Fruit fly (Drosophila melanogaster) whole organism, pupa: ENCODE measurements around the gene MED15.

Experiments
- CG10348 ChIP-seq: fragments of 200-800 bp; sonication (Bioruptor generic); IDR thresholded peaks from 2 replicates; pipeline ENCODE4 v1.3.6; 2022; ENCODE audit warnings: missing biosample characterization, missing genetic modification characterization
- CG12605 ChIP-seq: fragments of 200-800 bp; sonication (Bioruptor generic); IDR thresholded peaks from 2 replicates; pipeline ENCODE4 v1.3.6; 2022; ENCODE audit warnings: missing biosample characterization, missing genetic modification characterization
- CG13204 ChIP-seq: fragments of 200-800 bp; sonication (Bioruptor generic); optimal IDR thresholded peaks from 2 replicates; lab custom pipeline; 2018; ENCODE audit warnings: missing biosample characterization, mild to moderate bottlenecking, missing genetic modification characterization, moderate library complexity
- CG14655 ChIP-seq: fragments of 200-800 bp; sonication (Bioruptor generic); optimal IDR thresholded peaks from 3 replicates; lab custom pipeline; 2017; ENCODE audit warnings: mild to moderate bottlenecking, missing biosample characterization, missing genetic modification reagents, missing genetic modification characterization
- CG15710 ChIP-seq: fragments of 200-800 bp; sonication (Bioruptor generic); optimal IDR thresholded peaks from 2 replicates; lab custom pipeline; 2018; ENCODE audit warnings: missing biosample characterization, mild to moderate bottlenecking, missing genetic modification characterization, moderate library complexity
- CG17806 ChIP-seq: fragments of 200-800 bp; sonication (Bioruptor generic); optimal IDR thresholded peaks from 2 replicates; lab custom pipeline; 2018; ENCODE audit warnings: missing biosample characterization, mild to moderate bottlenecking, missing genetic modification characterization, moderate library complexity
- CG32121 ChIP-seq: fragments of 200-800 bp; sonication (Bioruptor generic); IDR thresholded peaks from 2 replicates; pipeline ENCODE4 v1.3.6; 2022; ENCODE audit warnings: missing biosample characterization, missing genetic modification characterization
- CG34367 ChIP-seq: fragments of 200-800 bp; sonication (Bioruptor generic); optimal IDR thresholded peaks from 2 replicates; lab custom pipeline; 2018; ENCODE audit warnings: missing biosample characterization, mild to moderate bottlenecking, missing genetic modification characterization
- CG4496 ChIP-seq: fragments of 200-800 bp; sonication (Bioruptor generic); IDR thresholded peaks from 3 replicates; pipeline ENCODE4 v1.3.6; 2022; ENCODE audit warnings: missing biosample characterization, missing genetic modification characterization
- CG8159 ChIP-seq: fragments of 200-800 bp; sonication (Bioruptor generic); optimal IDR thresholded peaks from 3 replicates; lab custom pipeline; 2018; ENCODE audit warnings: missing biosample characterization, mild to moderate bottlenecking, missing genetic modification characterization, moderate library complexity
- CG8301 ChIP-seq: fragments of 200-800 bp; sonication (Bioruptor generic); optimal IDR thresholded peaks from 2 replicates; lab custom pipeline; 2018; ENCODE audit warnings: missing biosample characterization, mild to moderate bottlenecking, missing genetic modification characterization
- CG9948 ChIP-seq: fragments of 200-800 bp; sonication (Bioruptor generic); optimal IDR thresholded peaks from 2 replicates; lab custom pipeline; 2018; ENCODE audit warnings: missing biosample characterization, mild to moderate bottlenecking, missing genetic modification characterization, moderate library complexity
- D1 ChIP-seq: fragments of 200-800 bp; sonication (Bioruptor generic); optimal IDR thresholded peaks from 2 replicates; lab custom pipeline; 2018; ENCODE audit warnings: missing biosample characterization, mild to moderate bottlenecking, missing genetic modification characterization, moderate library complexity
- EcR ChIP-seq: fragments of 200-800 bp; sonication (Bioruptor generic); optimal IDR thresholded peaks from 3 replicates; lab custom pipeline; 2019; ENCODE audit warnings: missing biosample characterization, missing genetic modification characterization, mild to moderate bottlenecking, moderate library complexity, missing genetic modification reagents
- Ets98B ChIP-seq: fragments of 200-800 bp; sonication (Bioruptor generic); IDR thresholded peaks from 2 replicates; pipeline ENCODE4 v1.3.6; 2022; ENCODE audit warnings: missing biosample characterization, missing genetic modification characterization
- Pif1A ChIP-seq: fragments of 200-800 bp; sonication (Bioruptor generic); optimal IDR thresholded peaks from 3 replicates; lab custom pipeline; 2016; ENCODE audit warnings: missing biosample characterization, missing genetic modification characterization
- Pif1B ChIP-seq: fragments of 200-800 bp; sonication (Bioruptor generic); optimal IDR thresholded peaks from 3 replicates; lab custom pipeline; 2016; ENCODE audit warnings: missing biosample characterization, missing genetic modification characterization
- Snoo ChIP-seq: fragments of 200-800 bp; sonication (Bioruptor generic); optimal IDR thresholded peaks from 3 replicates; lab custom pipeline; 2017; ENCODE audit warnings: missing biosample characterization, mild to moderate bottlenecking, missing genetic modification characterization, inconsistent platforms
- fd96Ca ChIP-seq: fragments of 200-800 bp; sonication (Bioruptor generic); IDR thresholded peaks from 3 replicates; pipeline ENCODE4 v1.3.6; 2022; ENCODE audit warnings: missing biosample characterization, missing genetic modification characterization
- gl ChIP-seq: fragments of 200-800 bp; sonication (Bioruptor generic); optimal IDR thresholded peaks from 2 replicates; lab custom pipeline; 2018; ENCODE audit warnings: missing biosample characterization, mild to moderate bottlenecking, missing genetic modification characterization
- rn ChIP-seq: fragments of 200-800 bp; sonication (Bioruptor generic); IDR thresholded peaks from 2 replicates; pipeline ENCODE4 v1.3.6; 2022; ENCODE audit warnings: missing biosample characterization, missing genetic modification characterization

The MED15 gene

dm6 chr2L:440638-441454 lies 32.0 kb upstream of the MED15 start:
- TF ChIP-seq Pif1A (peak; percentile 83), Pif1B (GFP tag; lab: Kevin White, UChicago) (peak; percentile 87), CG13204 (GFP tag; lab: Kevin White, UChicago) (peak; percentile 73), CG8159 (peak; percentile 94), CG10348 (GFP tag; lab: Robert Waterston, UW) (no peak), gl (tag; lab: Kevin White, UChicago) (peak; percentile 53), CG14655 (peak; percentile 89), CG15710 (tag; lab: Kevin White, UChicago) (peak; percentile 92), rn (GFP tag; lab: Robert Waterston, UW) (no peak), EcR (GFP tag; lab: Kevin White, UChicago) (no peak), CG17806 (tag; lab: Kevin White, UChicago) (peak; percentile 90), CG32121 (GFP tag; lab: Robert Waterston, UW) (no peak), CG12605 (peak; percentile 20; the same call in 1 of the 2 replicates), CG4496 (GFP tag; lab: Robert Waterston, UW) (no peak; the same call in 1 of the 3 replicates), fd96Ca (GFP tag; lab: Robert Waterston, UW) (no peak), CG9948 (tag; lab: Kevin White, UChicago) (peak; percentile 95), D1 (tag; lab: Kevin White, UChicago) (peak; percentile 90), Snoo (tag; lab: Kevin White, UChicago) (peak; percentile 90), CG8301 (tag; lab: Kevin White, UChicago) (peak; percentile 72), CG34367 (tag; lab: Kevin White, UChicago) (peak; percentile 86), Ets98B (no peak)

DNA sequence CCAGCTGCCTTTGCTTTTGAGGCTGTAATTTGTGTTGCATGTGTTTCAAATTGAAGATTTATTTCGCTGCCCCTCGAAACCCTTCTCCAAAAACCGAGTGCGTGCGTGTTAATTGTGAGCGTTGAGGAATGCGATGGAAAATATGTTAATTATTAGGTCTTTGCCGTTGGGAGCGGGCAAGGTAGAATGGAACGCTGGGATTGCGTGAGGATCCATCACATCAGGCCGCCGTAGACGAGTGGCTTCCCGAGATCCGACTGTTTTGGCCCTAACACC lies 31.4 kb upstream of the MED15 start:
- TF ChIP-seq rn (GFP tag; lab: Robert Waterston, UW) (no peak), CG17806 (tag; lab: Kevin White, UChicago) (no peak), EcR (GFP tag; lab: Kevin White, UChicago) (no peak), CG8159 (no peak), Pif1A (no peak), CG4496 (GFP tag; lab: Robert Waterston, UW) (no peak), CG14655 (no peak), fd96Ca (GFP tag; lab: Robert Waterston, UW) (no peak), CG15710 (tag; lab: Kevin White, UChicago) (no peak), Snoo (tag; lab: Kevin White, UChicago) (no peak), CG13204 (GFP tag; lab: Kevin White, UChicago) (no peak), Pif1B (GFP tag; lab: Kevin White, UChicago) (no peak), CG32121 (GFP tag; lab: Robert Waterston, UW) (no peak), gl (tag; lab: Kevin White, UChicago) (no peak), CG9948 (tag; lab: Kevin White, UChicago) (no peak)

dm6 chr2L:441927-442691 lies 30.7 kb upstream of the MED15 start:
- peak; percentile 96 for TF ChIP-seq CG17806 (tag; lab: Kevin White, UChicago)
- TF ChIP-seq CG34367 (tag; lab: Kevin White, UChicago), result peak; percentile 95
- TF ChIP-seq CG12605, result peak; percentile 92
- TF ChIP-seq fd96Ca (GFP tag; lab: Robert Waterston, UW), result peak; percentile 96
- TF ChIP-seq Pif1A, result peak; percentile 98
- peak; percentile 90 for TF ChIP-seq rn (GFP tag; lab: Robert Waterston, UW)
- peak; percentile 89 for TF ChIP-seq CG13204 (GFP tag; lab: Kevin White, UChicago)
- no peak for TF ChIP-seq D1 (tag; lab: Kevin White, UChicago)
- TF ChIP-seq CG10348 (GFP tag; lab: Robert Waterston, UW), result 0 out of 2 replicates have a peak, but pooled peaks have one; percentile 36
- peak; percentile 96 for TF ChIP-seq Ets98B
- TF ChIP-seq CG8159, result peak; percentile 95
- TF ChIP-seq EcR (GFP tag; lab: Kevin White, UChicago), result peak; percentile 65
- peak; percentile 96 for TF ChIP-seq CG4496 (GFP tag; lab: Robert Waterston, UW)
- TF ChIP-seq CG32121 (GFP tag; lab: Robert Waterston, UW), result peak; percentile 89
- TF ChIP-seq CG15710 (tag; lab: Kevin White, UChicago), result peak; percentile 96
- peak; percentile 92 for TF ChIP-seq CG8301 (tag; lab: Kevin White, UChicago)
- peak; percentile 97 for TF ChIP-seq Pif1B (GFP tag; lab: Kevin White, UChicago)
- TF ChIP-seq gl (tag; lab: Kevin White, UChicago), result peak; percentile 93
- TF ChIP-seq CG14655, result peak; percentile 93
- TF ChIP-seq CG9948 (tag; lab: Kevin White, UChicago), result peak; percentile 94
- TF ChIP-seq Snoo (tag; lab: Kevin White, UChicago), result peak; percentile 95

DNA sequence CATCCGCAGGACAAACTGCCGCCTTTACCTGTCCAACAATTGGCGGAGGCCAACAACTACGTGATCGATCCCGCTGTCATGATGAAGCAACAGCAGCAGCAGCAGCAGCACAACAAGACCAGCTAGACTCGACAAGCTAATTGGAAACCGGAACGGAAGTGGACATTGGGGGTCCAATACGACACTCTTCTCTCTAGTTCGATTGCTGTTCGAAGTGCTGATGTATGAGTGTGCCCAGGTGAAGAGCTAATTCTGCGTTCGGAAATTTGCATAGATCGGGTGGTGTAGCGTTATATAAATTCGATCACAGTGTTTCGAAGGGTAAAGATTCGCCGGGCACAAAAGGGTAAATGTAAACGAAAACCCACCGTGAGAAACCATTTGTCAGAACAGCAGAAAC lies 25.7 kb upstream of the MED15 start:
- TF ChIP-seq Snoo (tag; lab: Kevin White, UChicago), result no peak
- no peak for TF ChIP-seq CG8159
- no peak for TF ChIP-seq CG10348 (GFP tag; lab: Robert Waterston, UW)
- no peak for TF ChIP-seq CG14655
- TF ChIP-seq D1 (tag; lab: Kevin White, UChicago), result no peak
- TF ChIP-seq CG12605, result no peak
- no peak for TF ChIP-seq Ets98B
- no peak for TF ChIP-seq gl (tag; lab: Kevin White, UChicago)
- no peak for TF ChIP-seq Pif1A
- no peak for TF ChIP-seq CG34367 (tag; lab: Kevin White, UChicago)
- TF ChIP-seq rn (GFP tag; lab: Robert Waterston, UW), result no peak
- TF ChIP-seq EcR (GFP tag; lab: Kevin White, UChicago), result no peak
- TF ChIP-seq, all 21 proteins: peak for 0
